Worm (Caenorhabditis elegans): ENCODE results near the gene C30A5.10.

- no peak for TF ChIP-seq odd-2 (tag; optimal IDR thresholded peaks at IDR 0.05)
- no peak for TF ChIP-seq lim-6 (tag; optimal IDR thresholded peaks at IDR 0.05)
- no peak for TF ChIP-seq sox-4 (tag; optimal IDR thresholded peaks at IDR 0.05)
- TF ChIP-seq ama-1 (optimal IDR thresholded peaks at IDR 0.05) = no peak
- TF ChIP-seq hlh-30 (tag; optimal IDR thresholded peaks at IDR 0.05; ENCODE audit: insufficient read depth) = no peak
- no peak for TF ChIP-seq fkh-10 (GFP tag; optimal IDR thresholded peaks at IDR 0.05)
Measured at ce11 chrIII:8163283-8163682, 46.4 kb downstream of the C30A5.10 start, which contains the start of gene bath-42.
